Worm (Caenorhabditis elegans) whole organism, midembryonic: ENCODE measurements around the gene Y54G2A.40.

Experiments
- T22C8.4 ChIP-seq: fragments of 200-800 bp; sonication (Bioruptor generic); IDR thresholded peaks from 2 replicates; pipeline ENCODE4 v1.3.6; 2022; ENCODE audit warnings: missing genetic modification characterization, missing compliant biosample characterization
- cog-1 ChIP-seq: sonication (generic microtip); optimal IDR thresholded peaks from 2 replicates; lab custom pipeline; 2016; ENCODE audit warnings: missing genetic modification characterization, missing compliant biosample characterization
- flt-1 ChIP-seq: fragments of 200-800 bp; sonication (Bioruptor generic); IDR thresholded peaks from 2 replicates; pipeline ENCODE4 v1.3.6; 2022; ENCODE audit warnings: missing genetic modification characterization, missing compliant biosample characterization
- klf-2 ChIP-seq: fragments of 200-800 bp; sonication (Bioruptor generic); conservative IDR thresholded peaks from 2 replicates; pipeline ENCODE4 v1.3.6; 2022; ENCODE audit warnings: missing genetic modification reagents, missing genetic modification characterization, missing compliant biosample characterization
- med-1 ChIP-seq: sonication (generic microtip); optimal IDR thresholded peaks from 2 replicates; lab custom pipeline; 2017; ENCODE audit warnings: missing genetic modification characterization, mild to moderate bottlenecking, missing compliant biosample characterization, antibody characterized with exemption, missing genetic modification reagents; ENCODE audit not compliant: insufficient read depth
- ref-1 ChIP-seq: fragments of 200-800 bp; sonication (Bioruptor generic); conservative IDR thresholded peaks from 2 replicates; pipeline ENCODE4 v1.3.6; 2022; ENCODE audit warnings: missing genetic modification reagents, missing genetic modification characterization, missing compliant biosample characterization
- tab-1 ChIP-seq: fragments of 200-800 bp; sonication (Bioruptor generic); IDR thresholded peaks from 2 replicates; pipeline ENCODE4 v1.3.6; 2022; ENCODE audit warnings: missing genetic modification characterization, missing compliant biosample characterization
- ztf-23 ChIP-seq: fragments of 200-800 bp; sonication (Bioruptor generic); IDR thresholded peaks from 2 replicates; pipeline ENCODE4 v1.3.6; 2022; ENCODE audit warnings: missing genetic modification reagents, missing genetic modification characterization, missing compliant biosample characterization
- ztf-29 ChIP-seq: fragments of 200-800 bp; sonication (Bioruptor generic); IDR thresholded peaks from 2 replicates; pipeline ENCODE4 v1.3.6; 2022; ENCODE audit warnings: missing genetic modification reagents, missing genetic modification characterization, missing compliant biosample characterization

The Y54G2A.40 gene

DNA sequence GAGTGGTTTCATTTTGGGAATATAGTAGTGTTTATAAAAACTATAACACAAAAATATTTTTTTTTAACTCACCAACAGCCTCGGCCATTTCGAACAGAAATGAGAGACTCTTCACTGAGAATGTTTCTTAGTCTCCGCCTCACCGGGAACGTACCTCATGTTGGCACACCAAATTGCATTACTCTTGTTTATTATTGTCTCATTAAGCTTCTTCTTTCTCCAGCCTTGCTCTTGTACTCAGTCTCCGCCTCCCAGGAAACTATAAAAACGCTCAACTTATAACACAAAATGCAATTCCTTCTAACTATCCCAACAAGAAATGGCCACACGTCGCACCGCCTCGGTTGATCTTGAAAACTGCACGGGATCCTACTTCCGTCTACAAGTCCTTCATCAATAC is 13.7 kb upstream of the Y54G2A.40 start, which contains the start of the genes Y54G2A.48 and pudl-1:
Gene Y54G2A.48 (minus strand): TSS at position 101 of the 400 bp plus-strand sequence.
Gene pudl-1 (plus strand): TSS at position 320 of the 400 bp plus-strand sequence.
- TF ChIP-seq T22C8.4 (no peak), flt-1 (GFP tag; lab: Robert Waterston, UW) (no peak), klf-2 (GFP tag; lab: Robert Waterston, UW) (no peak), cog-1 (no peak), ztf-23 (GFP tag; lab: Robert Waterston, UW) (no peak), ref-1 (GFP tag; lab: Robert Waterston, UW) (no peak), ztf-29 (GFP tag; lab: Robert Waterston, UW) (no peak), med-1 (no peak), tab-1 (no peak)

DNA sequence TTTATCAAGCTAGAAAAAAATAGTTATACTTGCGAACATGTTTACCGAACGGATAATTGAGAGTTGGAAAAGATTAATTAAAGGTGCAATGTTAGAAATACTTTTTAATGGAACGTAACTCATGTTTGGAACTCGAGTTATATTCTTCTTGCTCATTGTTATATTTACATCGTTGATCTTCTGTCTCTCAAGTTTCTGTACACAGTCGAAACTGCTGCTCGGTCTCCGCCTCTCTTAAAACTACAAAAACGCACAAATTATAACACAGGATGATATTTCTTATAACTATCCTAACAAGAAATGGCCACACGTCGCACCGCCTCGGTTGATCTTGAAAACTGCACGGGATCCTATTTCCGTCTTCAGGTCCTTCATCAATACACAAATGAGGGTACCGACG is 11.8 kb upstream of the Y54G2A.40 start, which contains the start of gene pudl-2:
Gene pudl-2 (plus strand): TSS at position 301 of the 400 bp plus-strand sequence.
- TF ChIP-seq klf-2 (GFP tag; lab: Robert Waterston, UW) (no peak), med-1 (no peak), ztf-29 (GFP tag; lab: Robert Waterston, UW) (no peak), tab-1 (no peak), cog-1 (no peak), T22C8.4 (no peak), flt-1 (GFP tag; lab: Robert Waterston, UW) (no peak), ref-1 (GFP tag; lab: Robert Waterston, UW) (no peak), ztf-23 (GFP tag; lab: Robert Waterston, UW) (no peak)

DNA sequence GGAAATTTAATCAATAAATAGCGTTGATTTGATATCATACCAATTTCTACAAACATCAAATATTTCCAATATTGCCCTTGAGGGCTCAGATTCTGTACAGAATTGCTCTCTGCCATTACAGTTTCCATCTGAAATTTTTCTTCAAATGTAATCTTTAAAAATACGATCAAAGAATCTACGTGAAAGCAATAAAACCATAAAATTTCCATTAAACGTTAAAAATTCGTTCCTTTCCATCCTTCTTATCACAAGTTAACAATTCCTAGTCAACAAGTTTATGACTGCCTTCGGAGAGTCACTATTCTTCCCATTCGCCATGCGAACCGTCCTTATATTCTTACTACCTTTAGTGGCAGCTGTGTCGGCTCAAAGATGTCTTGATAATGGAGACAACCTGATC is 10.9 kb upstream of the Y54G2A.40 start, which contains the start of gene clec-82:
Gene clec-82 (plus strand): TSS at position 301 of the 400 bp plus-strand sequence.
- TF ChIP-seq ztf-23 (GFP tag; lab: Robert Waterston, UW): no peak
- no peak for TF ChIP-seq flt-1 (GFP tag; lab: Robert Waterston, UW)
- TF ChIP-seq T22C8.4: no peak
- no peak for TF ChIP-seq klf-2 (GFP tag; lab: Robert Waterston, UW)
- TF ChIP-seq tab-1: no peak
- no peak for TF ChIP-seq cog-1
- no peak for TF ChIP-seq med-1
- TF ChIP-seq ztf-29 (GFP tag; lab: Robert Waterston, UW): no peak
- no peak for TF ChIP-seq ref-1 (GFP tag; lab: Robert Waterston, UW)

DNA sequence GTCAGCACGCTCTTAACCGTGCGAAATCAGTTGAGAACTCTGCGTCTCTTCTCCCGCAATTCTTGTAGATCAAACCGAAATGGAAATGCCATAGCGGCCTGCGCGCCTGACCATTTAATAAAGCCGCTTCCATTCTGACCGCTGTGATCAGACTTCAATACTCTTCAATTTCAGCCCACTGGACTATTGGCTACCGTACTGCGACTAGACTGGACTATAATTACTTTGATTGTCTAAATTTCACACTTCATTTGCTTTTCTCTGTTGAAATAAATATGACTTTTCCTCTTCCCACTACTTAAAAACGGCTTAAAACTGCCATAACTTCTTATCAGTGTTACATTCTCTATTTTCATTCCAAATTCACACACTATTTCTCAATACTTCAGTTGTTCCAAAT is 8.0 kb upstream of the Y54G2A.40 start, which contains the start of gene Y54G2A.7:
Gene Y54G2A.7 (plus strand): TSS at position 301 of the 400 bp plus-strand sequence.
- no peak for TF ChIP-seq flt-1 (GFP tag; lab: Robert Waterston, UW)
- no peak for TF ChIP-seq tab-1
- TF ChIP-seq cog-1: no peak
- TF ChIP-seq ref-1 (GFP tag; lab: Robert Waterston, UW): no peak
- TF ChIP-seq T22C8.4: no peak
- TF ChIP-seq ztf-23 (GFP tag; lab: Robert Waterston, UW): no peak
- no peak for TF ChIP-seq klf-2 (GFP tag; lab: Robert Waterston, UW)
- TF ChIP-seq med-1: no peak
- TF ChIP-seq ztf-29 (GFP tag; lab: Robert Waterston, UW): no peak

DNA sequence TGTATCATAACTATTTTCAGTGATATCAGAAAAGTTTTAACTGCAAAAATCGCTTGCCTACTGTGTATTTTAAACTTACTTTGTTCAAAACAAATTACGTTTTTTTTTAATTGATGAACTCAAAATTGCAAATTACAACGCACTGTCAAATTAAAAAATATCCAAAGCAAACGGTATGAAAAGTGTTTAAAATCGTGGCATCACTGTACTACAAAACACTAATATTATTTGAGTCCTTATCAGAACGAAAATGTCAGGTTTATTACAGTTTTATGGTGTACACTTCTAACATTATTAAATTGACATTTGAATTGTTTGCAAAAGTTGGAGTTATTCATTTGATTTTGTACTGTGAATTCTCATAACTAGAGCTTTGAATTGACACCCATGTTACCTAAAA is 5.0 kb upstream of the Y54G2A.40 start, which contains the start of gene clec-83:
Gene clec-83 (minus strand): TSS at position 213 of the 400 bp plus-strand sequence.
- TF ChIP-seq med-1 (no peak), T22C8.4 (no peak), ztf-29 (GFP tag; lab: Robert Waterston, UW) (no peak), flt-1 (GFP tag; lab: Robert Waterston, UW) (no peak), ztf-23 (GFP tag; lab: Robert Waterston, UW) (no peak), cog-1 (no peak), tab-1 (no peak), klf-2 (GFP tag; lab: Robert Waterston, UW) (no peak), ref-1 (GFP tag; lab: Robert Waterston, UW) (no peak)

DNA sequence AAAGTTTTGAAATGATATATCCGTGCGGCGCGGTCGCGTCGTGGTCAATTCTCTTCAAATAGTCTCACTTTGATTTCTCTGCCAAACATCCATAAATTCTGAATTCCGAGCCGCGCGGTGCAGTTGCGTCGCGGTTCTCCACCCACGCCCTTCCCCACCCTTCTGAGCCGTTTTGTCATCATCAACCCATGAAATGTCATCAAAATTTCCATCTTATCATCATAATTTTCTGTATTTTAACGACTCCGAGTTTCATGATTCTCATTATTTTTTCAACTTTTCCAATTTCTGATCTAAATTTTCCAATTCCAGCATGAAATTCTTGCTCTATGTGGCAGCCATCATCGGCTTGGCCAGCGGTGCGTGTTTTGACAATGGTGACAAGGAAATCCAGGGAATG is 4.1 kb upstream of the Y54G2A.40 start, which contains the start of gene clec-84:
Gene clec-84 (plus strand): TSS at position 301 of the 400 bp plus-strand sequence.
- TF ChIP-seq T22C8.4 (no peak), ztf-29 (GFP tag; lab: Robert Waterston, UW) (no peak), ref-1 (GFP tag; lab: Robert Waterston, UW) (no peak), ztf-23 (GFP tag; lab: Robert Waterston, UW) (no peak), cog-1 (no peak), med-1 (no peak), klf-2 (GFP tag; lab: Robert Waterston, UW) (no peak), flt-1 (GFP tag; lab: Robert Waterston, UW) (no peak), tab-1 (no peak)

ce11 chrIV:2843882-2844281 is 2.4 kb upstream of the Y54G2A.40 start, which contains the start of gene Y54G2A.15:
TSS of gene Y54G2A.15 (minus strand) at chrIV:2843982.
- TF ChIP-seq cog-1 (no peak), med-1 (no peak), flt-1 (GFP tag; lab: Robert Waterston, UW) (no peak), klf-2 (GFP tag; lab: Robert Waterston, UW) (no peak), T22C8.4 (no peak), tab-1 (no peak), ref-1 (GFP tag; lab: Robert Waterston, UW) (no peak), ztf-29 (GFP tag; lab: Robert Waterston, UW) (no peak), ztf-23 (GFP tag; lab: Robert Waterston, UW) (no peak)

- TF ChIP-seq klf-2 (GFP tag; lab: Robert Waterston, UW) (no peak), ztf-29 (GFP tag; lab: Robert Waterston, UW) (no peak), flt-1 (GFP tag; lab: Robert Waterston, UW) (no peak), ztf-23 (GFP tag; lab: Robert Waterston, UW) (no peak), tab-1 (no peak), cog-1 (no peak), ref-1 (GFP tag; lab: Robert Waterston, UW) (no peak), med-1 (no peak), T22C8.4 (no peak)
Observed at ce11 chrIV:2849269-2849668, 3.0 kb downstream of the Y54G2A.40 start.

DNA sequence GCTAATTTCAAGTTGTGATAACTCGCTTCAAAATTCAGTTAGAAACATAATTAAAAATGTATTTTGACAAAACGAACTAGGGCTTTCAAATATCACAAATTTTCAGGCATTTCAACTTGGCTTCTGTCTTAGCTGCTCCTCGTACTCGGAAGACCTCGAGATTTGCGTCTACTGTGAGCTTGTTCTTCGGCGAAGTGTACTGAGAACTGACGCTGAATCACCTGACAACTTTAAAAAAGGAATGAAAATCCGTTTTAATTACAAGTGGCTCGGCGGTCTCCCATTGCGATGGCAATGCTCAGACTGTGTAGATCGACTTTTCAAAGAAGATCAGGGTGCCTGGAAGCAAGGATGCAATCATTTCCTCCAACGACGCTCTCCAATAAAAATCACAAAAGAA is 4.3 kb downstream of the Y54G2A.40 start, which contains the start of gene clec-85:
Gene clec-85 (plus strand): TSS at position 301 of the 400 bp plus-strand sequence.
- TF ChIP-seq med-1 (no peak), klf-2 (GFP tag; lab: Robert Waterston, UW) (no peak), T22C8.4 (no peak), ztf-29 (GFP tag; lab: Robert Waterston, UW) (no peak)

DNA sequence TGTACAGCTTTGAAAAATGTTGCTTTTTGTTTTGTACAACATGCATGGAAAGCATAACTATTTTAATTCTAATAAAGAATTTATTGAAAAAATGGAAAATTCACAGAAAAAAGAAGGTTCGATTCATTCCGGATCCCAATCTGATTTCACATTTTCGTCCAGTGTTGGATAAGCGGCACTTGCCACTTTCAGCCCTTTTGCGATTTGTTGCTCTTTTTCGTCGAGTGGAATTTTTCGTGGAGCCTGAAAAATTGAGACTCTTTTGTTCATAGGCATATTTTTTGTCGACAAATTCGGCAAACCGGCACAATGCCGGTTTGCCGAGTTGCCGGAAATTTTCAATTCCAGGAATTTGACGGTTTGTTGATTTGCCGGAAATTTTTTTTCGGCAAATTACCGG is 5.3 kb downstream of the Y54G2A.40 start:
- TF ChIP-seq ztf-23 (GFP tag; lab: Robert Waterston, UW) (no peak), ref-1 (GFP tag; lab: Robert Waterston, UW) (no peak), T22C8.4 (no peak), ztf-29 (GFP tag; lab: Robert Waterston, UW) (no peak), tab-1 (no peak), med-1 (no peak), cog-1 (no peak), klf-2 (GFP tag; lab: Robert Waterston, UW) (no peak), flt-1 (GFP tag; lab: Robert Waterston, UW) (no peak)
